Fruit fly (Drosophila melanogaster) whole organism: ENCODE data around the gene CG10338.

Experiments
- Dll ChIP-seq: fragments of >200 bp; optimal IDR thresholded peaks from 2 replicates; lab custom pipeline; 2017
- EcR ChIP-seq, 2 experiments: fragments of >200 bp; optimal IDR thresholded peaks; 2 replicates each; lab custom pipeline; 2017; ENCODE audit warnings: missing biosample characterization in 2 of 2, missing genetic modification characterization in 2 of 2, missing genetic modification reagents in 2 of 2
- pan ChIP-seq: fragments of >200 bp; optimal IDR thresholded peaks from 2 replicates; lab custom pipeline; 2017
- psq ChIP-seq: fragments of >200 bp; optimal IDR thresholded peaks from 2 replicates; lab custom pipeline; 2017

dm6 chr2L:18742710-18743109 lies 47.2 kb downstream of the CG10338 start:
- no peak for TF ChIP-seq Dll (lab: Kevin White, UChicago)
- no peak for TF ChIP-seq psq
- no peak for TF ChIP-seq EcR (GFP tag; optimal IDR thresholded peaks at IDR 0.05; lab: Kevin White, UChicago)
- no peak for TF ChIP-seq pan
